Fruit fly (Drosophila melanogaster) S2 (cell line): Measurements from ENCODE around the gene CG18233.

Experiments
- CG8478 ChIP-seq: fragments of >200 bp; optimal IDR thresholded peaks from 2 replicates; lab custom pipeline; 2018
- CTCF ChIP-seq, 2 experiments: fragments of >200 bp; optimal IDR thresholded peaks; 2 replicates each; lab custom pipeline; 2018

DNA sequence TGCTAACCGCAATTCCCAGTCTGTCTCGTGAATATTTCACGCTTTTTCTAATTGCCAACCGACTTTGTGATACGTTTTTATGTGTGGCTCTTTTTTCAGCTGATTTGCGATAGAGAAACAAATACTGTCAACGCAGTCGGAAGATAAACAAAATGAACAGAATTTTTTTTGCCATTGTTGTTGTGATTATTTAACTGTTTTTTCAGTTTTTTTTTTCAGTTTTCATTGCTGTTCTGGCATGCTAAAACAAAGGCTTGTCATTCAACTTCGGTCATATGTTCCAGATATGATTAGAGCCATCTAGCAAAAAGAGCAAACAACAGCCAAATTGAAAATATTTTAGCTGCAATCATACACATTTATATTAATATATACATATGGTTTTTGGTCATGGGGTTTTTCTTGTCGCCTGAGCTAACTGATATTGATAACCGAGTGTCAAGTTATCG is 26.9 kb downstream of the CG18233 start:
- TF ChIP-seq CG8478 (lab: Kevin White, UChicago) (no peak), CTCF (optimal IDR thresholded peaks at IDR 0.05; lab: Kevin White, UChicago) (no peak)
